Worm (Caenorhabditis elegans) whole organism, young adult: ENCODE results near the gene nep-1.

Experiments used
- F52B5.7 ChIP-seq: sonication (generic microtip); optimal IDR thresholded peaks from 2 replicates; lab custom pipeline; 2016; ENCODE audit warnings: mild to moderate bottlenecking, missing genetic modification characterization, missing compliant biosample characterization
- ama-1 ChIP-seq, 3 experiments: fragments of 150-350 bp in 1 of 3; sonication (generic microtip) in 2 of 3; optimal IDR thresholded peaks; 2 replicates each; lab custom pipeline; 2014 to 2018; ENCODE audit warnings: missing biosample characterization in 2 of 3, missing genetic modification characterization in 2 of 3, missing genetic modification reagents in 2 of 3
- atf-7 ChIP-seq: sonication (generic microtip); optimal IDR thresholded peaks from 2 replicates; lab custom pipeline; 2017; ENCODE audit warnings: mild to moderate bottlenecking, missing genetic modification characterization, missing compliant biosample characterization
- ceh-100 ChIP-seq: fragments of 200-800 bp; sonication (Bioruptor generic); IDR thresholded peaks from 2 replicates; pipeline ENCODE4 v1.3.6; 2022; ENCODE audit warnings: missing genetic modification reagents, missing genetic modification characterization, missing compliant biosample characterization
- hlh-26 ChIP-seq: fragments of 200-800 bp; sonication (Bioruptor generic); conservative IDR thresholded peaks from 2 replicates; pipeline ENCODE4 v1.3.6; 2022; ENCODE audit warnings: missing genetic modification reagents, missing genetic modification characterization, missing compliant biosample characterization
- rec-8 ChIP-seq, 2 experiments: sonication (generic microtip); optimal IDR thresholded peaks; 2 replicates each; lab custom pipeline; 2016; ENCODE audit warnings: mild to moderate bottlenecking in 2 of 2, missing genetic modification characterization in 2 of 2, missing genetic modification reagents in 2 of 2, missing genotype in 2 of 2, missing biosample characterization in 1 of 2, missing compliant biosample characterization in 1 of 2, moderate library complexity in 1 of 2
- snpc-1.1 ChIP-seq: sonication (generic microtip); optimal IDR thresholded peaks from 2 replicates; lab custom pipeline; 2017; ENCODE audit warnings: missing genetic modification characterization, mild to moderate bottlenecking, missing compliant biosample characterization, antibody characterized with exemption, moderate library complexity, missing genotype, missing genetic modification reagents; ENCODE audit not compliant: insufficient read depth
- snpc-4 ChIP-seq, 5 experiments: fragments of 150-350 bp in 1 of 5; sonication (generic microtip) in 4 of 5; optimal IDR thresholded peaks; 2 replicates each; lab custom pipeline; 2014 to 2018; ENCODE audit warnings: missing genetic modification characterization in 5 of 5, missing biosample characterization in 3 of 5, antibody characterized with exemption in 2 of 5, mild to moderate bottlenecking in 2 of 5, missing compliant biosample characterization in 2 of 5, missing genotype in 2 of 5, moderate library complexity in 2 of 5, missing genetic modification reagents in 1 of 5

- TF ChIP-seq ama-1 (optimal IDR thresholded peaks at IDR 0.05; lab: Kevin White, UChicago) = no peak
- no peak for TF ChIP-seq ama-1 (GFP tag; optimal IDR thresholded peaks at IDR 0.05; lab: Kevin White, UChicago)
- no peak for TF ChIP-seq hlh-26 (GFP tag; lab: Robert Waterston, UW)
- TF ChIP-seq snpc-1.1 = no peak
- TF ChIP-seq ceh-100 (GFP tag; lab: Robert Waterston, UW) = no peak
- TF ChIP-seq atf-7 (tag; lab: Kevin White, UChicago) = no peak
- no peak for TF ChIP-seq rec-8 (tag; optimal IDR thresholded peaks at IDR 0.05; lab: Kevin White, UChicago)
- TF ChIP-seq F52B5.7 (tag; lab: Kevin White, UChicago) = no peak
- no peak for TF ChIP-seq snpc-4 (GFP tag; optimal IDR thresholded peaks at IDR 0.05; lab: Kevin White, UChicago)
- peak in 1 of 4 experiments; percentile 25 for TF ChIP-seq snpc-4 (tag; optimal IDR thresholded peaks at IDR 0.05; lab: Kevin White, UChicago)
Measured at ce11 chrII:11632689-11633088, 24.3 kb downstream of the nep-1 start.
